Worm (Caenorhabditis elegans) whole organism, L4/young adult: ENCODE results near the gene nspc-5.
"Not testable (repeated sequence)": the region's sequence is repeated elsewhere in the genome, so short reads cannot be mapped to it uniquely, and the experiment has no call there.

Experiments
- W03F9.2 ChIP-seq: fragments of 150-350 bp; optimal IDR thresholded peaks from 2 replicates; lab custom pipeline; 2014; ENCODE audit warnings: missing biosample characterization, missing genetic modification characterization
- dao-5 ChIP-seq: sonication (generic microtip); optimal IDR thresholded peaks from 2 replicates; lab custom pipeline; 2016; ENCODE audit warnings: missing genotype, missing genetic modification characterization, moderate library complexity, missing compliant biosample characterization
- him-1 ChIP-seq: sonication (generic microtip); optimal IDR thresholded peaks from 2 replicates; lab custom pipeline; 2016; ENCODE audit warnings: missing genotype, missing genetic modification reagents, missing genetic modification characterization, missing compliant biosample characterization

DNA sequence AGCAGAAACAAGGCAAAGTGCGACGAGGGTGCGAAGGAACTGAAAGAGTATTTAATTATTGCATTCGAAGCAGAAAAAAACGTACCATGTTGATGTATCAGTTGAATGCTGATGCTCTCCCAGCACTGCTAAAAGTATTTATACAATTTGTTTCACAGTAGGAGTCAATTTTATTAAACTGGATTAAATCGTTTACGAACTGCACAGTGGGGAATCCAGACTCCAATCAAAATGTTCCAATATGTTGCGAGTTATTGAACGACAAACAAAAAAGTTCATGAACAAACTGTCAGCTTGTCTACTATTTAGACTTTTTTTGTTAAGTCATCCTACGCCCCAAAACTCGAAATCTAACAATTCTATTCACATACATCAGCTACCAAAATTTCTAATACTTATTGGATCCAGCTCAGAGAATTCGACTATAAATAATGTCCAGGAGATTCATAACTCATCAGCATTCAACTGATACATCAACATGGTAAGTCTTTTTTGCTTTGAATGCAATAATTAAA, at the start of gene nspc-5, which contains the start of gene nspc-4:
- TF ChIP-seq him-1; W03F9.2 (tag; lab: Kevin White, UChicago); dao-5 (tag; lab: Kevin White, UChicago): not testable (repeated sequence)
